Worm (Caenorhabditis elegans) whole organism, late embryonic: ENCODE results near the gene F53B7.7.
A peak's percentile ranks its signal among the peaks of the same experiment; 100 is the strongest.

Source experiments
- C38D4.7 ChIP-seq: fragments of 200-800 bp; sonication (Bioruptor generic); optimal IDR thresholded peaks from 2 replicates; lab custom pipeline; 2018; ENCODE audit warnings: mild to moderate bottlenecking, missing genetic modification characterization, moderate library complexity, missing compliant biosample characterization
- F13H6.1 ChIP-seq: sonication (generic microtip); optimal IDR thresholded peaks from 2 replicates; lab custom pipeline; 2016; ENCODE audit warnings: missing genetic modification characterization, missing compliant biosample characterization
- K02D7.2 ChIP-seq: sonication (generic microtip); optimal IDR thresholded peaks from 2 replicates; lab custom pipeline; 2017; ENCODE audit warnings: mild to moderate bottlenecking, missing genetic modification characterization, missing compliant biosample characterization
- K09A11.1 ChIP-seq: sonication (generic microtip); optimal IDR thresholded peaks from 2 replicates; lab custom pipeline; 2017; ENCODE audit warnings: antibody characterized with exemption, mild to moderate bottlenecking, missing genetic modification characterization, missing compliant biosample characterization; ENCODE audit not compliant: insufficient read depth
- T23F11.4 ChIP-seq: fragments of 200-800 bp; sonication (Bioruptor generic); optimal IDR thresholded peaks from 2 replicates; lab custom pipeline; 2018; ENCODE audit warnings: mild to moderate bottlenecking, missing genetic modification characterization, missing compliant biosample characterization
- Y22D7AL.16 ChIP-seq: sonication (generic microtip); optimal IDR thresholded peaks from 2 replicates; lab custom pipeline; 2016; ENCODE audit warnings: missing genetic modification characterization, missing compliant biosample characterization
- ahr-1 ChIP-seq: sonication (generic microtip); optimal IDR thresholded peaks from 2 replicates; lab custom pipeline; 2016; ENCODE audit warnings: missing genetic modification characterization, missing compliant biosample characterization
- ama-1 ChIP-seq: fragments of 150-350 bp; optimal IDR thresholded peaks from 2 replicates; lab custom pipeline; 2014
- ceh-14 ChIP-seq: sonication (generic microtip); optimal IDR thresholded peaks from 2 replicates; lab custom pipeline; 2016; ENCODE audit warnings: missing genotype, missing genetic modification characterization, missing compliant biosample characterization
- ceh-19 ChIP-seq: fragments of 200-800 bp; sonication (Bioruptor generic); optimal IDR thresholded peaks from 2 replicates; lab custom pipeline; 2018; ENCODE audit warnings: mild to moderate bottlenecking, missing genetic modification characterization, missing compliant biosample characterization
- ceh-30 ChIP-seq: fragments of 150-350 bp; optimal IDR thresholded peaks from 2 replicates; lab custom pipeline; 2014; ENCODE audit warnings: missing biosample characterization, missing genetic modification characterization
- ceh-31 ChIP-seq: sonication (generic microtip); optimal IDR thresholded peaks from 2 replicates; lab custom pipeline; 2016; ENCODE audit warnings: missing genetic modification characterization, missing compliant biosample characterization
- ceh-34 ChIP-seq: sonication (generic microtip); optimal IDR thresholded peaks from 2 replicates; lab custom pipeline; 2016; ENCODE audit warnings: mild to moderate bottlenecking, missing genetic modification characterization, missing compliant biosample characterization
- ceh-45 ChIP-seq: fragments of 200-800 bp; sonication (Bioruptor generic); IDR thresholded peaks from 2 replicates; pipeline ENCODE4 v1.3.6; 2022; ENCODE audit warnings: missing genetic modification reagents, missing genetic modification characterization, missing compliant biosample characterization
- ceh-48 ChIP-seq: sonication (generic microtip); optimal IDR thresholded peaks from 2 replicates; lab custom pipeline; 2016; ENCODE audit warnings: missing genetic modification characterization, inconsistent platforms, missing compliant biosample characterization
- che-1 ChIP-seq: sonication (generic microtip); optimal IDR thresholded peaks from 2 replicates; lab custom pipeline; 2016; ENCODE audit warnings: mild to moderate bottlenecking, missing genetic modification characterization, missing compliant biosample characterization
- dmd-4 ChIP-seq: sonication (generic microtip); optimal IDR thresholded peaks from 2 replicates; lab custom pipeline; 2016; ENCODE audit warnings: borderline replicate concordance, missing genetic modification characterization, missing compliant biosample characterization
- elt-2 ChIP-seq: sonication (generic microtip); optimal IDR thresholded peaks from 2 replicates; lab custom pipeline; 2016; ENCODE audit warnings: missing genetic modification reagents, missing genetic modification characterization, missing compliant biosample characterization
- elt-4 ChIP-seq: sonication (generic microtip); optimal IDR thresholded peaks from 2 replicates; lab custom pipeline; 2016; ENCODE audit warnings: missing genetic modification characterization, missing compliant biosample characterization
- ets-4 ChIP-seq: sonication (generic microtip); optimal IDR thresholded peaks from 2 replicates; lab custom pipeline; 2016; ENCODE audit warnings: missing genetic modification characterization, missing compliant biosample characterization
- eyg-1 ChIP-seq: sonication (generic microtip); optimal IDR thresholded peaks from 2 replicates; lab custom pipeline; 2016; ENCODE audit warnings: missing genotype, missing genetic modification characterization, missing compliant biosample characterization
- fax-1 ChIP-seq: sonication (generic microtip); optimal IDR thresholded peaks from 2 replicates; lab custom pipeline; 2016; ENCODE audit warnings: missing genotype, missing genetic modification characterization, missing compliant biosample characterization
- fkh-6 ChIP-seq: sonication (generic microtip); optimal IDR thresholded peaks from 2 replicates; lab custom pipeline; 2016; ENCODE audit warnings: missing genetic modification characterization, missing compliant biosample characterization
- gmeb-2 ChIP-seq: sonication (generic microtip); optimal IDR thresholded peaks from 2 replicates; lab custom pipeline; 2016; ENCODE audit warnings: missing genetic modification characterization, inconsistent platforms, missing compliant biosample characterization
- hlh-15 ChIP-seq: sonication (generic microtip); optimal IDR thresholded peaks from 2 replicates; lab custom pipeline; 2016; ENCODE audit warnings: missing genetic modification characterization, missing compliant biosample characterization
- hlh-30 ChIP-seq: sonication (generic microtip); optimal IDR thresholded peaks from 2 replicates; lab custom pipeline; 2017; ENCODE audit warnings: antibody characterized with exemption, missing genetic modification characterization, missing compliant biosample characterization; ENCODE audit not compliant: insufficient read depth
- hlh-8 ChIP-seq: sonication (generic microtip); optimal IDR thresholded peaks from 2 replicates; lab custom pipeline; 2016; ENCODE audit warnings: missing genotype, missing genetic modification characterization, missing compliant biosample characterization
- lim-6 ChIP-seq: sonication (generic microtip); optimal IDR thresholded peaks from 2 replicates; lab custom pipeline; 2016; ENCODE audit warnings: missing genetic modification characterization, missing compliant biosample characterization
- lin-11 ChIP-seq: fragments of 200-800 bp; sonication (Bioruptor generic); optimal IDR thresholded peaks from 2 replicates; lab custom pipeline; 2018; ENCODE audit warnings: mild to moderate bottlenecking, missing genetic modification characterization, missing compliant biosample characterization
- mec-3 ChIP-seq: sonication (generic microtip); optimal IDR thresholded peaks from 2 replicates; lab custom pipeline; 2016; ENCODE audit warnings: borderline replicate concordance, missing genetic modification characterization, missing compliant biosample characterization
- nfya-1 ChIP-seq: sonication (generic microtip); optimal IDR thresholded peaks from 2 replicates; lab custom pipeline; 2017; ENCODE audit warnings: missing genetic modification characterization, mild to moderate bottlenecking, missing compliant biosample characterization, antibody characterized with exemption, moderate library complexity
- nhr-11 ChIP-seq: fragments of 150-350 bp; optimal IDR thresholded peaks from 2 replicates; lab custom pipeline; 2014; ENCODE audit warnings: missing biosample characterization, missing genetic modification characterization
- nhr-232 ChIP-seq: sonication (generic microtip); optimal IDR thresholded peaks from 2 replicates; lab custom pipeline; 2016; ENCODE audit warnings: missing genetic modification characterization, missing compliant biosample characterization
- npax-4 ChIP-seq: sonication (generic microtip); optimal IDR thresholded peaks from 2 replicates; lab custom pipeline; 2016; ENCODE audit warnings: missing genetic modification characterization, missing compliant biosample characterization
- odd-2 ChIP-seq: sonication (generic microtip); optimal IDR thresholded peaks from 2 replicates; lab custom pipeline; 2017; ENCODE audit warnings: antibody characterized with exemption, mild to moderate bottlenecking, missing genetic modification characterization, missing compliant biosample characterization
- pag-3 ChIP-seq: sonication (generic microtip); optimal IDR thresholded peaks from 2 replicates; lab custom pipeline; 2016; ENCODE audit warnings: missing compliant biosample characterization, missing genetic modification characterization, borderline replicate concordance
- pat-9 ChIP-seq: fragments of 200-800 bp; sonication (Bioruptor generic); optimal IDR thresholded peaks from 2 replicates; lab custom pipeline; 2018; ENCODE audit warnings: mild to moderate bottlenecking, missing genetic modification characterization, moderate library complexity, missing compliant biosample characterization
- pha-4 ChIP-seq: fragments of 150-350 bp; optimal IDR thresholded peaks from 2 replicates; lab custom pipeline; 2018; ENCODE audit warnings: missing biosample characterization, missing genetic modification reagents, missing genetic modification characterization
- pqm-1 ChIP-seq: sonication (generic microtip); optimal IDR thresholded peaks from 2 replicates; lab custom pipeline; 2016; ENCODE audit warnings: missing genetic modification characterization, missing compliant biosample characterization
- pros-1 ChIP-seq: fragments of 150-350 bp; optimal IDR thresholded peaks from 2 replicates; lab custom pipeline; 2014; ENCODE audit warnings: missing biosample characterization, missing genetic modification reagents, missing genetic modification characterization
- sdc-2 ChIP-seq: sonication (generic microtip); optimal IDR thresholded peaks from 2 replicates; lab custom pipeline; 2016; ENCODE audit warnings: missing genotype, missing genetic modification characterization, missing compliant biosample characterization
- sox-2 ChIP-seq: fragments of 200-800 bp; sonication (Bioruptor generic); IDR thresholded peaks from 2 replicates; pipeline ENCODE4 v1.3.6; 2022; ENCODE audit warnings: missing genetic modification reagents, missing genetic modification characterization, missing compliant biosample characterization
- syd-9 ChIP-seq: sonication (generic microtip); optimal IDR thresholded peaks from 2 replicates; lab custom pipeline; 2016; ENCODE audit warnings: mild to moderate bottlenecking, missing genetic modification characterization, moderate library complexity, missing compliant biosample characterization
- tbx-2 ChIP-seq: sonication (generic microtip); optimal IDR thresholded peaks from 2 replicates; lab custom pipeline; 2016; ENCODE audit warnings: missing genetic modification characterization, missing compliant biosample characterization
- tbx-7 ChIP-seq: sonication (generic microtip); optimal IDR thresholded peaks from 2 replicates; lab custom pipeline; 2016; ENCODE audit warnings: missing genotype, missing genetic modification characterization, missing compliant biosample characterization
- ttx-3 ChIP-seq: sonication (generic microtip); optimal IDR thresholded peaks from 2 replicates; lab custom pipeline; 2016; ENCODE audit warnings: missing genetic modification reagents, missing genetic modification characterization, missing compliant biosample characterization
- unc-42 ChIP-seq: sonication (generic microtip); optimal IDR thresholded peaks from 2 replicates; lab custom pipeline; 2016; ENCODE audit warnings: missing genotype, missing genetic modification characterization, missing compliant biosample characterization
- unc-55 ChIP-seq: sonication (generic microtip); optimal IDR thresholded peaks from 2 replicates; lab custom pipeline; 2017; ENCODE audit warnings: missing biosample characterization, missing genetic modification reagents, missing genetic modification characterization
- unc-86 ChIP-seq: sonication (generic microtip); optimal IDR thresholded peaks from 2 replicates; lab custom pipeline; 2016; ENCODE audit warnings: missing genetic modification characterization, missing compliant biosample characterization
- ztf-16 ChIP-seq: sonication (generic microtip); optimal IDR thresholded peaks from 2 replicates; lab custom pipeline; 2017; ENCODE audit warnings: missing genetic modification characterization, missing compliant biosample characterization

The F53B7.7 gene

ce11 chrV:11039379-11039954 lies 40.6 kb downstream of the F53B7.7 start, which contains the start of gene pak-2 (continued):
- TF ChIP-seq ceh-31 (peak; percentile 100), ahr-1 (tag; lab: Kevin White, UChicago) (peak; percentile 77), elt-4 (tag; lab: Kevin White, UChicago) (no peak), odd-2 (no peak), pqm-1 (tag; lab: Kevin White, UChicago) (peak; percentile 64), gmeb-2 (tag; lab: Kevin White, UChicago) (peak; percentile 39), pros-1 (tag; lab: Kevin White, UChicago) (no peak), Y22D7AL.16 (no peak), npax-4 (tag; lab: Kevin White, UChicago) (no peak), hlh-30 (tag; lab: Kevin White, UChicago) (no peak), unc-86 (tag; lab: Kevin White, UChicago) (peak; percentile 61), nhr-232 (no peak), ceh-19 (peak; percentile 59), F13H6.1 (peak; percentile 91), syd-9 (peak; percentile 45), unc-55 (GFP tag; lab: Kevin White, UChicago) (no peak), ceh-30 (no peak), ets-4 (tag; lab: Kevin White, UChicago) (peak; percentile 97), K09A11.1 (tag; lab: Kevin White, UChicago) (no peak), tbx-2 (tag; lab: Kevin White, UChicago) (peak; percentile 98), nfya-1 (tag; lab: Kevin White, UChicago) (peak; percentile 54), elt-2 (tag; lab: Kevin White, UChicago) (peak; percentile 90), K02D7.2 (peak; percentile 62), C38D4.7 (GFP tag; lab: Kevin White, UChicago) (peak; percentile 14), sdc-2 (tag; lab: Kevin White, UChicago) (peak; percentile 36), ceh-48 (tag; lab: Kevin White, UChicago) (no peak), ttx-3 (peak; percentile 47), ceh-34 (tag; lab: Kevin White, UChicago) (peak; percentile 84), fkh-6 (tag; lab: Kevin White, UChicago) (peak; percentile 75), pat-9 (no peak), ceh-14 (tag; lab: Kevin White, UChicago) (peak; percentile 95), ceh-45 (no peak), hlh-8 (tag; lab: Kevin White, UChicago) (peak; percentile 83), pha-4 (no peak), ama-1 (lab: Kevin White, UChicago) (no peak), ztf-16 (tag; lab: Kevin White, UChicago) (peak; percentile 70), lim-6 (peak; percentile 92), dmd-4 (tag; lab: Kevin White, UChicago) (peak; percentile 34), tbx-7 (tag; lab: Kevin White, UChicago) (peak; percentile 90), sox-2 (GFP tag; lab: Robert Waterston, UW) (no peak), mec-3 (tag; lab: Kevin White, UChicago) (peak; percentile 87), hlh-15 (peak; percentile 66), eyg-1 (tag; lab: Kevin White, UChicago) (peak; percentile 57), T23F11.4 (peak; percentile 55), unc-42 (tag; lab: Kevin White, UChicago) (peak; percentile 92), lin-11 (tag; lab: Kevin White, UChicago) (no peak), nhr-11 (no peak), che-1 (tag; lab: Kevin White, UChicago) (peak; percentile 44), fax-1 (tag; lab: Kevin White, UChicago) (peak; percentile 92), pag-3 (tag; lab: Kevin White, UChicago) (no peak)
